Worm (Caenorhabditis elegans) whole organism, mixed stage, embryonic: Measurements from ENCODE around the gene C01G10.14.
"Not testable (repeated sequence)": the region's sequence is repeated elsewhere in the genome, so short reads cannot be mapped to it uniquely, and the experiment has no call there.

Experiments used
- M03D4.4 ChIP-seq: sonication (generic microtip); optimal IDR thresholded peaks from 2 replicates; lab custom pipeline; 2017; ENCODE audit warnings: mild to moderate bottlenecking, missing genetic modification characterization, missing compliant biosample characterization
- blmp-1 ChIP-seq: fragments of 150-350 bp; optimal IDR thresholded peaks from 2 replicates; lab custom pipeline; 2014; ENCODE audit warnings: missing biosample characterization, missing genetic modification characterization
- ceh-39 ChIP-seq: fragments of 150-350 bp; optimal IDR thresholded peaks from 2 replicates; lab custom pipeline; 2014; ENCODE audit warnings: missing biosample characterization, missing genetic modification characterization
- ceh-83 ChIP-seq: fragments of 200-800 bp; sonication (Bioruptor generic); optimal IDR thresholded peaks from 2 replicates; lab custom pipeline; 2018; ENCODE audit warnings: mild to moderate bottlenecking, missing genetic modification characterization, missing compliant biosample characterization
- ces-1 ChIP-seq: fragments of 150-350 bp; optimal IDR thresholded peaks from 2 replicates; lab custom pipeline; 2014; ENCODE audit warnings: missing biosample characterization, missing genetic modification reagents, missing genetic modification characterization
- cnd-1 ChIP-seq: fragments of 200-800 bp; sonication (Bioruptor generic); optimal IDR thresholded peaks from 2 replicates; lab custom pipeline; 2018; ENCODE audit warnings: mild to moderate bottlenecking, missing genetic modification characterization, missing compliant biosample characterization
- drap-1 ChIP-seq: fragments of 200-800 bp; sonication (Bioruptor generic); optimal IDR thresholded peaks from 3 replicates; lab custom pipeline; 2018; ENCODE audit warnings: mild to moderate bottlenecking, missing genetic modification characterization, missing compliant biosample characterization
- elt-1 ChIP-seq: sonication (generic microtip); optimal IDR thresholded peaks from 2 replicates; lab custom pipeline; 2017; ENCODE audit warnings: missing genetic modification characterization, mild to moderate bottlenecking, missing compliant biosample characterization, antibody characterized with exemption, moderate library complexity, borderline replicate concordance; ENCODE audit not compliant: insufficient read depth
- elt-3 ChIP-seq: fragments of 150-350 bp; optimal IDR thresholded peaks from 2 replicates; lab custom pipeline; 2014; ENCODE audit warnings: missing biosample characterization, missing genetic modification characterization
- flh-1 ChIP-seq: fragments of 200-800 bp; sonication (Bioruptor generic); optimal IDR thresholded peaks from 2 replicates; lab custom pipeline; 2018; ENCODE audit warnings: mild to moderate bottlenecking, missing genetic modification characterization, moderate library complexity, missing compliant biosample characterization
- ham-2 ChIP-seq: fragments of 200-800 bp; sonication (Bioruptor generic); optimal IDR thresholded peaks from 2 replicates; lab custom pipeline; 2018; ENCODE audit warnings: mild to moderate bottlenecking, missing genetic modification characterization, missing compliant biosample characterization
- hlh-1 ChIP-seq: fragments of 150-350 bp; optimal IDR thresholded peaks from 2 replicates; lab custom pipeline; 2014; ENCODE audit warnings: missing biosample characterization, missing genetic modification reagents, missing genetic modification characterization
- lin-13 ChIP-seq: fragments of 150-350 bp; optimal IDR thresholded peaks from 2 replicates; lab custom pipeline; 2014; ENCODE audit warnings: missing biosample characterization, missing genetic modification characterization
- lsy-2 ChIP-seq: fragments of 150-350 bp; optimal IDR thresholded peaks from 2 replicates; lab custom pipeline; 2014; ENCODE audit warnings: missing biosample characterization, missing genetic modification characterization
- mab-5 ChIP-seq: fragments of 150-350 bp; optimal IDR thresholded peaks from 2 replicates; lab custom pipeline; 2014; ENCODE audit warnings: missing biosample characterization, missing genetic modification characterization
- mep-1 ChIP-seq: fragments of 150-350 bp; optimal IDR thresholded peaks from 2 replicates; lab custom pipeline; 2017; ENCODE audit warnings: missing biosample characterization, missing genetic modification reagents, missing genetic modification characterization, inconsistent platforms
- nhr-12 ChIP-seq: fragments of 150-350 bp; optimal IDR thresholded peaks from 2 replicates; lab custom pipeline; 2014; ENCODE audit warnings: missing biosample characterization, missing genetic modification characterization
- nhr-2 ChIP-seq: fragments of 150-350 bp; optimal IDR thresholded peaks from 2 replicates; lab custom pipeline; 2014; ENCODE audit warnings: missing biosample characterization, missing genetic modification characterization
- nhr-237 ChIP-seq: fragments of 150-350 bp; optimal IDR thresholded peaks from 2 replicates; lab custom pipeline; 2014; ENCODE audit warnings: missing biosample characterization, missing genetic modification characterization
- nhr-76 ChIP-seq: sonication (generic microtip); optimal IDR thresholded peaks from 2 replicates; lab custom pipeline; 2017; ENCODE audit warnings: missing biosample characterization, missing genetic modification characterization
- pha-4 ChIP-seq: fragments of 150-350 bp; optimal IDR thresholded peaks from 2 replicates; lab custom pipeline; 2018; ENCODE audit warnings: missing biosample characterization, missing genetic modification reagents, missing genetic modification characterization
- sem-2 ChIP-seq: fragments of 200-800 bp; sonication (Bioruptor generic); optimal IDR thresholded peaks from 2 replicates; lab custom pipeline; 2018; ENCODE audit warnings: mild to moderate bottlenecking, missing genetic modification characterization, missing compliant biosample characterization
- snpc-4 ChIP-seq: fragments of 150-350 bp; optimal IDR thresholded peaks from 2 replicates; lab custom pipeline; 2014; ENCODE audit warnings: missing biosample characterization, missing genetic modification characterization
- sptf-1 ChIP-seq: sonication (generic microtip); optimal IDR thresholded peaks from 2 replicates; lab custom pipeline; 2017; ENCODE audit warnings: mild to moderate bottlenecking, missing genetic modification characterization, moderate library complexity, missing compliant biosample characterization
- tbx-8 ChIP-seq: fragments of 200-800 bp; sonication (Bioruptor generic); optimal IDR thresholded peaks from 2 replicates; lab custom pipeline; 2018; ENCODE audit warnings: mild to moderate bottlenecking, missing genetic modification characterization, moderate library complexity, missing compliant biosample characterization
- unc-39 ChIP-seq: fragments of 150-350 bp; optimal IDR thresholded peaks from 2 replicates; lab custom pipeline; 2014; ENCODE audit warnings: missing biosample characterization, missing genetic modification characterization
- unc-62 ChIP-seq: fragments of 150-350 bp; optimal IDR thresholded peaks from 2 replicates; lab custom pipeline; 2014; ENCODE audit warnings: missing biosample characterization, missing genetic modification reagents, missing genetic modification characterization
- zip-8 ChIP-seq: fragments of 150-350 bp; optimal IDR thresholded peaks from 2 replicates; lab custom pipeline; 2014; ENCODE audit warnings: missing biosample characterization, missing genetic modification characterization
- ztf-11 ChIP-seq: fragments of 150-350 bp; optimal IDR thresholded peaks from 2 replicates; lab custom pipeline; 2014; ENCODE audit warnings: missing biosample characterization, missing genetic modification characterization

C01G10.14 gene

ce11 chrV:15132423-15132822, 26.7 kb upstream of the C01G10.14 start, which contains the start of gene str-171:
str-171 (minus strand) TSS chrV:15132523.
- no peak for TF ChIP-seq drap-1 (GFP tag; lab: Kevin White, UChicago)
- no peak for TF ChIP-seq nhr-2
- TF ChIP-seq ztf-11 (tag; lab: Kevin White, UChicago), result no peak
- TF ChIP-seq lin-13 (tag; lab: Kevin White, UChicago), result no peak
- no peak for TF ChIP-seq tbx-8 (GFP tag; lab: Kevin White, UChicago)
- TF ChIP-seq lsy-2 (tag; lab: Kevin White, UChicago), result no peak

DNA sequence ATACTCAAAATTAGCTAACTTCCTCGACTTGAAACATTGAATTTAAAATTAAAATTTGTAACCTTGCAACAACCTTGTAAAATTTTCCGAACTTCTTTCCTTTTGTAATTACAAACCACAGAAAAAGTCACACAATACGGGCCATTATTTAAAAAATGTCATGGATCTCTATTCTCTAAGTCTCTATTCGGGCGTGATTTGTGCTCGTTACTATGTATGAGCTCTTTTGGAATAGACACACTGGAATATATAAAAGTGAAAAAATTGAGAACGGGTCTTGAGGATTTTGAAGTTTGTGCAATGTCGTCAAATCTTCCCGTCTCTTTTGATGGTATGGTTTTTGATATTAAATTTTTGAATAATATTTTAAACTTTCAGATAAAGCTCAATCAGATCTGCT, 22.2 kb upstream of the C01G10.14 start, which contains the start of gene srr-7:
srr-7 (plus strand) TSS at position 301 of the 400 bp plus-strand sequence.
- TF ChIP-seq ces-1 (GFP tag; lab: Kevin White, UChicago) (no peak), tbx-8 (GFP tag; lab: Kevin White, UChicago) (no peak), pha-4 (tag; lab: Kevin White, UChicago) (no peak), sem-2 (GFP tag; lab: Kevin White, UChicago) (no peak), flh-1 (GFP tag; lab: Kevin White, UChicago) (no peak), zip-8 (tag; lab: Kevin White, UChicago) (no peak), ceh-39 (tag; lab: Kevin White, UChicago) (no peak), ceh-83 (no peak), ham-2 (GFP tag; lab: Kevin White, UChicago) (no peak), ztf-11 (tag; lab: Kevin White, UChicago) (no peak), hlh-1 (tag; lab: Kevin White, UChicago) (no peak), unc-62 (GFP tag; lab: Kevin White, UChicago) (no peak), snpc-4 (tag; lab: Kevin White, UChicago) (no peak), nhr-237 (no peak), blmp-1 (tag; lab: Kevin White, UChicago) (no peak), nhr-76 (tag; lab: Kevin White, UChicago) (no peak), drap-1 (GFP tag; lab: Kevin White, UChicago) (no peak)

DNA sequence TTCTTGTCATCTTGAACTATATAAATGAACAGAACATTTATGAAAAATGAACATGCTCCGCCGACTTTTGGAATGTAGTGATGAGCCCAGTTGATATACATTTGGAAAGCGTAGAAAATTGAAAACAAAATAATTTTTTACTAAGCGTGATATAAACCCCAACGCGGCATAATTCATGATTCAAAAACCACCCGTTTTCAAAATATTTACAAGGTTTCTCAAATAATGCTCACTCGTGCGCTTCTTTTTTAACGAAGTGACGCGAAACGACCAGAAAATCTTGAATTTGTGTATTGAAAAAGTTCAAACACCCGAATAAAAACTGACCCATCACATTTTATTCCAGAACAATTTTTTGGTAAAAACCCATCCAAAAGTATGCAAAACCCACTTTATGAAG, 21.7 kb upstream of the C01G10.14 start, which contains the start of gene srj-27:
srj-27 (minus strand) TSS at position 101 of the 400 bp plus-strand sequence.
- TF ChIP-seq mep-1 (tag; lab: Kevin White, UChicago), result no peak
- no peak for TF ChIP-seq nhr-12 (tag; lab: Kevin White, UChicago)
- TF ChIP-seq tbx-8 (GFP tag; lab: Kevin White, UChicago), result no peak
- no peak for TF ChIP-seq unc-39
- TF ChIP-seq snpc-4 (tag; lab: Kevin White, UChicago), result no peak
- no peak for TF ChIP-seq ces-1 (GFP tag; lab: Kevin White, UChicago)
- TF ChIP-seq elt-1 (tag; lab: Kevin White, UChicago), result no peak
- no peak for TF ChIP-seq unc-62 (GFP tag; lab: Kevin White, UChicago)
- TF ChIP-seq nhr-76 (tag; lab: Kevin White, UChicago), result no peak

ce11 chrV:15125162-15125561, 19.4 kb upstream of the C01G10.14 start, which contains the start of gene ugt-30:
ugt-30 (minus strand) TSS chrV:15125262.
- TF ChIP-seq cnd-1; flh-1 (GFP tag; lab: Kevin White, UChicago); pha-4 (tag; lab: Kevin White, UChicago): not testable (repeated sequence)

- no peak for TF ChIP-seq sptf-1
- no peak for TF ChIP-seq zip-8 (tag; lab: Kevin White, UChicago)
- TF ChIP-seq hlh-1 (tag; lab: Kevin White, UChicago), result no peak
- TF ChIP-seq blmp-1 (tag; lab: Kevin White, UChicago), result no peak
- no peak for TF ChIP-seq pha-4 (tag; lab: Kevin White, UChicago)
- TF ChIP-seq elt-3 (tag; lab: Kevin White, UChicago), result no peak
- no peak for TF ChIP-seq M03D4.4 (tag; lab: Kevin White, UChicago)
- TF ChIP-seq lsy-2 (tag; lab: Kevin White, UChicago), result no peak
- TF ChIP-seq nhr-237, result no peak
- no peak for TF ChIP-seq nhr-76 (tag; lab: Kevin White, UChicago)
- TF ChIP-seq ces-1 (GFP tag; lab: Kevin White, UChicago), result no peak
- no peak for TF ChIP-seq mab-5 (tag; lab: Kevin White, UChicago)
Observed at ce11 chrV:15119517-15119916, 13.8 kb upstream of the C01G10.14 start, which contains the start of gene flor-1. flor-1 (minus strand) TSS chrV:15119617.
